Fruit fly (Drosophila melanogaster) whole organism, pupa: ENCODE results near the gene CG13365.

ENCODE experiments used
- CG10348 ChIP-seq: fragments of 200-800 bp; sonication (Bioruptor generic); IDR thresholded peaks from 2 replicates; pipeline ENCODE4 v1.3.6; 2022; ENCODE audit warnings: missing biosample characterization, missing genetic modification characterization
- CG12605 ChIP-seq: fragments of 200-800 bp; sonication (Bioruptor generic); IDR thresholded peaks from 2 replicates; pipeline ENCODE4 v1.3.6; 2022; ENCODE audit warnings: missing biosample characterization, missing genetic modification characterization
- CG13204 ChIP-seq: fragments of 200-800 bp; sonication (Bioruptor generic); optimal IDR thresholded peaks from 2 replicates; lab custom pipeline; 2018; ENCODE audit warnings: missing biosample characterization, mild to moderate bottlenecking, missing genetic modification characterization, moderate library complexity
- CG14655 ChIP-seq: fragments of 200-800 bp; sonication (Bioruptor generic); optimal IDR thresholded peaks from 3 replicates; lab custom pipeline; 2017; ENCODE audit warnings: mild to moderate bottlenecking, missing biosample characterization, missing genetic modification reagents, missing genetic modification characterization
- CG15710 ChIP-seq: fragments of 200-800 bp; sonication (Bioruptor generic); optimal IDR thresholded peaks from 2 replicates; lab custom pipeline; 2018; ENCODE audit warnings: missing biosample characterization, mild to moderate bottlenecking, missing genetic modification characterization, moderate library complexity
- CG17806 ChIP-seq: fragments of 200-800 bp; sonication (Bioruptor generic); optimal IDR thresholded peaks from 2 replicates; lab custom pipeline; 2018; ENCODE audit warnings: missing biosample characterization, mild to moderate bottlenecking, missing genetic modification characterization, moderate library complexity
- CG32121 ChIP-seq: fragments of 200-800 bp; sonication (Bioruptor generic); IDR thresholded peaks from 2 replicates; pipeline ENCODE4 v1.3.6; 2022; ENCODE audit warnings: missing biosample characterization, missing genetic modification characterization
- CG34367 ChIP-seq: fragments of 200-800 bp; sonication (Bioruptor generic); optimal IDR thresholded peaks from 2 replicates; lab custom pipeline; 2018; ENCODE audit warnings: missing biosample characterization, mild to moderate bottlenecking, missing genetic modification characterization
- CG4496 ChIP-seq: fragments of 200-800 bp; sonication (Bioruptor generic); IDR thresholded peaks from 3 replicates; pipeline ENCODE4 v1.3.6; 2022; ENCODE audit warnings: missing biosample characterization, missing genetic modification characterization
- CG8159 ChIP-seq: fragments of 200-800 bp; sonication (Bioruptor generic); optimal IDR thresholded peaks from 3 replicates; lab custom pipeline; 2018; ENCODE audit warnings: missing biosample characterization, mild to moderate bottlenecking, missing genetic modification characterization, moderate library complexity
- CG8301 ChIP-seq: fragments of 200-800 bp; sonication (Bioruptor generic); optimal IDR thresholded peaks from 2 replicates; lab custom pipeline; 2018; ENCODE audit warnings: missing biosample characterization, mild to moderate bottlenecking, missing genetic modification characterization
- CG9948 ChIP-seq: fragments of 200-800 bp; sonication (Bioruptor generic); optimal IDR thresholded peaks from 2 replicates; lab custom pipeline; 2018; ENCODE audit warnings: missing biosample characterization, mild to moderate bottlenecking, missing genetic modification characterization, moderate library complexity
- EcR ChIP-seq: fragments of 200-800 bp; sonication (Bioruptor generic); optimal IDR thresholded peaks from 3 replicates; lab custom pipeline; 2019; ENCODE audit warnings: missing biosample characterization, missing genetic modification characterization, mild to moderate bottlenecking, moderate library complexity, missing genetic modification reagents
- Ets98B ChIP-seq: fragments of 200-800 bp; sonication (Bioruptor generic); IDR thresholded peaks from 2 replicates; pipeline ENCODE4 v1.3.6; 2022; ENCODE audit warnings: missing biosample characterization, missing genetic modification characterization
- Pif1A ChIP-seq: fragments of 200-800 bp; sonication (Bioruptor generic); optimal IDR thresholded peaks from 3 replicates; lab custom pipeline; 2016; ENCODE audit warnings: missing biosample characterization, missing genetic modification characterization
- Pif1B ChIP-seq: fragments of 200-800 bp; sonication (Bioruptor generic); optimal IDR thresholded peaks from 3 replicates; lab custom pipeline; 2016; ENCODE audit warnings: missing biosample characterization, missing genetic modification characterization
- Snoo ChIP-seq: fragments of 200-800 bp; sonication (Bioruptor generic); optimal IDR thresholded peaks from 3 replicates; lab custom pipeline; 2017; ENCODE audit warnings: missing biosample characterization, mild to moderate bottlenecking, missing genetic modification characterization, inconsistent platforms
- fd96Ca ChIP-seq: fragments of 200-800 bp; sonication (Bioruptor generic); IDR thresholded peaks from 3 replicates; pipeline ENCODE4 v1.3.6; 2022; ENCODE audit warnings: missing biosample characterization, missing genetic modification characterization
- gl ChIP-seq: fragments of 200-800 bp; sonication (Bioruptor generic); optimal IDR thresholded peaks from 2 replicates; lab custom pipeline; 2018; ENCODE audit warnings: missing biosample characterization, mild to moderate bottlenecking, missing genetic modification characterization
- rn ChIP-seq: fragments of 200-800 bp; sonication (Bioruptor generic); IDR thresholded peaks from 2 replicates; pipeline ENCODE4 v1.3.6; 2022; ENCODE audit warnings: missing biosample characterization, missing genetic modification characterization

The CG13365 gene

DNA sequence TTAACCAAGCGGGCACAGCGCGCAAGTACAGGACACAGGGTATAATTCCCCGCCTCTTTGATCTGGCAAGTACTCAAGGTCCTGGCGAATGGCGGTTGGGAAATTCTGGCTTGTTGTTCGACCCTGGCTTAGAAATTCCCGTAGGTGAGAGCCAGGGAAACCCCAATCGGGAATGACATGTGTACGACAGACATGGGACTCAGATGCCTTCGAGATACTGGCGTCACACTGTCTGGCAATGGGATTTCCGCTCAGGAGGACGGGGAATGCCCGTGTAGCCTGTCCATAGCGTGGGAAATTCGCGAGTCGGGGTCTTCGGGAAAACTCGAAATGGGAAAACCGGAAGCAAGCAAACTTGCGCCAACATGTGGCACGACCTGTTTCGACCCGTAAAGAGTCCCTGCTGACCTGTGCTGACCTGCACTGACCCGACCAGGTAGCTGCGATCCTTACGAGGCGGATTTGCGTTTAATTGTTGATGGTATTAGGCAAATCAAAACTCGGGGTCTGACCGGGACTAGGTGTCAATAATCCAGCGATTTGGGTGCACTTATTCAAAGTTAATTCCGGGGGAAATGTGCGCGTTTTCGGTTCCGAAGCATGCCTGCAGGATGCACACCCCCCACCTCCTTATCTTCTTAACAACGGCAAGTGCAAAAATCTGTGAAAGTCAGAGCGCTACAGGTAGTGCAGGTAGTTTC, 28.3 kb downstream of the CG13365 start:
- TF ChIP-seq CG8159 (tag; lab: Kevin White, UChicago) (no peak), CG4496 (GFP tag; lab: Robert Waterston, UW) (no peak), Ets98B (no peak), Pif1B (GFP tag; lab: Kevin White, UChicago) (no peak), CG34367 (tag; lab: Kevin White, UChicago) (no peak), CG15710 (no peak), CG9948 (tag; lab: Kevin White, UChicago) (no peak), CG13204 (GFP tag; lab: Kevin White, UChicago) (no peak)

DNA sequence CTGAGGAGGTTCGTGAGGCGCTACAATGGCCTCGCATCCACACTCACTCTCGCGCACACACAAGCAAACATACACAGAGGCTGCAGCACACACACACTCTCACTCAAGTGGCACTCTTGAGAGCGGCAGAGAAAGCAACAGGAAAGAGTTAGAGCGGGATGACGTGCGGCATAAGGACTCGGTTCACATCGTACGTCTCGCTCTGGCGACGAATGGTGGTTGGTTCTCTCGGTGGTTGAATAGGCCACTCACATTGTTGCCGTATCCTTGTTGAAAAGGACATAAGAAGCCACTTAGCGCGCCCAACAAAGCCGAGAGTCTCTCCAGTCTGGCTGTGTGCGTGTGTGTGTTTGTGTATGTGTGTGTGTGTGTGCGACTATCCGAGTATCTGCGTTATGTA, 30.5 kb downstream of the CG13365 start:
- TF ChIP-seq CG8301 (tag; lab: Kevin White, UChicago) = no peak
- TF ChIP-seq fd96Ca (GFP tag; lab: Robert Waterston, UW) = no peak
- no peak for TF ChIP-seq Pif1A
- TF ChIP-seq, all 21 proteins: peak for 0

DNA sequence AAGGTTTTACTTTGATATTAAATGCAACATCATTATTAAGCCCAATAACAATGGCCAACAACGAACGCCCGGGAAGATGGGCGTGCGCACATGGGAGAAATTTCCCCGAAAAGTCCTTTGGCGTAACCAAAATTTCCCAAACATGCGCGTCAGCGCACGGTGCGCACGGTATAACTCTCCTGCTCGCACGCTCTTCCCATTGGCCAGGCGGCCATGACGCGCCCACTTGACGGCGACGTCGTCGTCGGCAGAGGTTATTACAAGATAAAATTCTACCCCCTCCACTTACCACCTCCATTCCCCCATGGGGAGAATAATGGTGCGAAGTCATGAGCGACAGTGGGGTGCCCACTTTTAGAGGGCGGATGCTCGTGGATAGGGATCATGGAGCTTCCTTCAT, 32.1 kb downstream of the CG13365 start:
- TF ChIP-seq CG14655 (GFP tag; lab: Kevin White, UChicago) (no peak), Snoo (tag; lab: Kevin White, UChicago) (no peak), CG12605 (GFP tag; lab: Robert Waterston, UW) (no peak), rn (GFP tag; lab: Robert Waterston, UW) (no peak), gl (no peak), CG13204 (GFP tag; lab: Kevin White, UChicago) (no peak), EcR (GFP tag; lab: Kevin White, UChicago) (no peak), fd96Ca (GFP tag; lab: Robert Waterston, UW) (no peak), CG8159 (tag; lab: Kevin White, UChicago) (no peak)

DNA sequence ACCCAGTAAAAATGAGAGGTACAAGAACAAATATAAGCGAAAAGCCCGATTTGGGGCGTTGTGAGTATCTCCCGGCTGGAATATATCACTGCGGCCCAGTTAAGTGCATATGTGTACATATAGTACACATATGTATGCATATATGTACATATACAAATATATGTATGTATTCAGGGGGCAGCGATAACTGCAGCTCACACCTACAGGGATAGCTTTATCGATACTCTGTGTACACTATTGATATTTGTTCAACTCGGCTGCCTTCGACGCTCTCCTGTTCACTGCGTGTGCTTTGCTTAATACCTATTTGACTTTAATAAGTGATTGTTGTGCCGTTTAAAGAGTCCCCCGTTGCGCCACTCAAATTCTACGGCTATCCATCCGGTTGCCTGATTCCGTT, 39.2 kb downstream of the CG13365 start, which contains the start of gene vnd:
Gene vnd (plus strand): TSS at position 297 of the 400 bp plus-strand sequence.
- TF ChIP-seq Pif1B (GFP tag; lab: Kevin White, UChicago) (peak; percentile 6), CG15710 (no peak), CG8301 (tag; lab: Kevin White, UChicago) (no peak), Pif1A (peak; percentile 6), CG14655 (GFP tag; lab: Kevin White, UChicago) (peak; percentile 24), CG34367 (tag; lab: Kevin White, UChicago) (peak; percentile 4), CG17806 (tag; lab: Kevin White, UChicago) (no peak)
- TF ChIP-seq, all 21 proteins: peak for 4

DNA sequence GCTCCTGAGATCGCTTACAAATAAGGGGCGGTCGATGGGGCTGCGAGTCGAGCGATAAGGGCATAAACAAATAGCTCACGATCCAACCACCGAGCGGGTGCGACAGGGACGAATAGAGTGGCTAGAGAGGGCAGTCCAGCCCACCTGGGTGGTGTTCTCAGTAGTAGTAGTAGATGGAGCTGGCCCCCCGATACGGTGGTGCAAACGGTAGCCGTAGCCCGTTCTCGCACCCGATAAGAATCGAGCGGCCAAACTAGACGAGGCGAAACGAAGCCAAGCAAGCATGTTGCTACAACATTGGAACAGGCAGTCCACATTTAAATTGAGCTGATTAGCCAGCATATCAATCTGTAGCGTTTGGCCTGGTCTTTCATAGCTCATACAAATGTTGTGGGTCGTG, 40.4 kb downstream of the CG13365 start:
- TF ChIP-seq CG4496 (GFP tag; lab: Robert Waterston, UW) (no peak), rn (GFP tag; lab: Robert Waterston, UW) (no peak), CG14655 (GFP tag; lab: Kevin White, UChicago) (no peak), Snoo (tag; lab: Kevin White, UChicago) (no peak), CG8159 (tag; lab: Kevin White, UChicago) (no peak), CG9948 (tag; lab: Kevin White, UChicago) (no peak), gl (no peak), CG13204 (GFP tag; lab: Kevin White, UChicago) (no peak), CG8301 (tag; lab: Kevin White, UChicago) (no peak), CG32121 (GFP tag; lab: Robert Waterston, UW) (no peak), CG34367 (tag; lab: Kevin White, UChicago) (no peak), CG10348 (GFP tag; lab: Robert Waterston, UW) (no peak)
